Worm (Caenorhabditis elegans) whole organism, L1 larva: ENCODE data around the gene Y32F6B.9.

ENCODE experiments used
- C04F5.9 ChIP-seq: sonication (generic microtip); optimal IDR thresholded peaks from 2 replicates; lab custom pipeline; 2016; ENCODE audit warnings: missing genetic modification characterization, missing compliant biosample characterization
- C16A3.4 ChIP-seq: fragments of 150-350 bp; optimal IDR thresholded peaks from 2 replicates; lab custom pipeline; 2014; ENCODE audit warnings: missing biosample characterization, missing genetic modification characterization
- C34B4.2 ChIP-seq: sonication (generic microtip); optimal IDR thresholded peaks from 2 replicates; lab custom pipeline; 2017; ENCODE audit warnings: mild to moderate bottlenecking, missing genetic modification characterization, missing compliant biosample characterization
- aha-1 ChIP-seq: fragments of 150-350 bp; optimal IDR thresholded peaks from 2 replicates; lab custom pipeline; 2014; ENCODE audit warnings: missing biosample characterization, missing genetic modification characterization
- alr-1 ChIP-seq: fragments of 200-800 bp; sonication (Bioruptor generic); optimal IDR thresholded peaks from 2 replicates; lab custom pipeline; 2018; ENCODE audit warnings: borderline replicate concordance, mild to moderate bottlenecking, missing genetic modification characterization, missing compliant biosample characterization
- aly-2 ChIP-seq: fragments of 150-350 bp; optimal IDR thresholded peaks from 2 replicates; lab custom pipeline; 2014; ENCODE audit warnings: missing biosample characterization, missing genetic modification characterization
- blmp-1 ChIP-seq: fragments of 150-350 bp; optimal IDR thresholded peaks from 2 replicates; lab custom pipeline; 2014; ENCODE audit warnings: missing biosample characterization, missing genetic modification characterization
- ceh-82 ChIP-seq, 3 experiments: fragments of 150-350 bp in 1 of 3; sonication (generic microtip) in 2 of 3; optimal IDR thresholded peaks; 2 replicates each; lab custom pipeline; 2014 to 2017; ENCODE audit warnings: missing biosample characterization in 3 of 3, missing genetic modification characterization in 3 of 3
- ces-1 ChIP-seq: fragments of 150-350 bp; optimal IDR thresholded peaks from 2 replicates; lab custom pipeline; 2014; ENCODE audit warnings: missing biosample characterization, missing genetic modification reagents, missing genetic modification characterization
- dpl-1 ChIP-seq, 3 experiments: fragments of 150-350 bp in 2 of 3; sonication (generic microtip) in 1 of 3; optimal IDR thresholded peaks; 2 replicates each; lab custom pipeline; 2014 to 2017; ENCODE audit warnings: missing biosample characterization in 3 of 3, missing genetic modification characterization in 3 of 3, missing genetic modification reagents in 3 of 3
- dsc-1 ChIP-seq: sonication (generic microtip); optimal IDR thresholded peaks from 2 replicates; lab custom pipeline; 2016; ENCODE audit warnings: mild to moderate bottlenecking, missing genetic modification characterization, missing compliant biosample characterization
- egl-13 ChIP-seq: sonication (generic microtip); optimal IDR thresholded peaks from 2 replicates; lab custom pipeline; 2016; ENCODE audit warnings: missing genotype, missing genetic modification reagents, missing genetic modification characterization, missing compliant biosample characterization
- egl-27 ChIP-seq, 2 experiments: fragments of 150-350 bp in 1 of 2; sonication (generic microtip); optimal IDR thresholded peaks; 3 replicates each; lab custom pipeline; 2017 to 2018; ENCODE audit warnings: missing biosample characterization in 2 of 2, missing genetic modification characterization in 2 of 2, missing genetic modification reagents in 2 of 2
- elt-2 ChIP-seq: sonication (generic microtip); optimal IDR thresholded peaks from 2 replicates; lab custom pipeline; 2016; ENCODE audit warnings: missing genetic modification characterization, mild to moderate bottlenecking, inconsistent platforms, missing compliant biosample characterization, missing genetic modification reagents
- ets-5 ChIP-seq: fragments of 200-800 bp; sonication (Bioruptor generic); IDR thresholded peaks from 2 replicates; pipeline ENCODE4 v1.3.6; 2022; ENCODE audit warnings: missing genetic modification characterization, missing compliant biosample characterization
- fkh-4 ChIP-seq: sonication (generic microtip); optimal IDR thresholded peaks from 2 replicates; lab custom pipeline; 2016; ENCODE audit warnings: missing compliant biosample characterization, missing genetic modification characterization, borderline replicate concordance
- fkh-8 ChIP-seq: sonication (generic microtip); optimal IDR thresholded peaks from 2 replicates; lab custom pipeline; 2016; ENCODE audit warnings: mild to moderate bottlenecking, missing genetic modification characterization, missing compliant biosample characterization
- grh-1 ChIP-seq: fragments of 200-800 bp; sonication (Bioruptor generic); IDR thresholded peaks from 2 replicates; pipeline ENCODE4 v1.3.6; 2022; ENCODE audit warnings: missing genetic modification reagents, missing genetic modification characterization, missing compliant biosample characterization
- hpl-2 ChIP-seq: fragments of 150-350 bp; optimal IDR thresholded peaks from 2 replicates; lab custom pipeline; 2014; ENCODE audit warnings: missing biosample characterization, missing genetic modification reagents, missing genetic modification characterization
- irx-1 ChIP-seq: sonication (generic microtip); optimal IDR thresholded peaks from 2 replicates; lab custom pipeline; 2016; ENCODE audit warnings: missing genetic modification characterization, missing compliant biosample characterization
- isw-1 ChIP-seq: fragments of 200-800 bp; sonication (Bioruptor generic); IDR thresholded peaks from 2 replicates; pipeline ENCODE4 v1.3.6; 2022; ENCODE audit warnings: missing genetic modification characterization, missing compliant biosample characterization
- lin-13 ChIP-seq: fragments of 150-350 bp; optimal IDR thresholded peaks from 2 replicates; lab custom pipeline; 2014; ENCODE audit warnings: missing biosample characterization, missing genetic modification reagents, missing genetic modification characterization
- lir-3 ChIP-seq: sonication (generic microtip); optimal IDR thresholded peaks from 2 replicates; lab custom pipeline; 2016; ENCODE audit warnings: mild to moderate bottlenecking, missing genetic modification characterization, moderate library complexity, missing compliant biosample characterization; ENCODE audit not compliant: poor library complexity
- mep-1 ChIP-seq: fragments of 150-350 bp; optimal IDR thresholded peaks from 2 replicates; lab custom pipeline; 2014; ENCODE audit warnings: missing biosample characterization, missing genetic modification characterization
- nhr-11 ChIP-seq: fragments of 150-350 bp; optimal IDR thresholded peaks from 2 replicates; lab custom pipeline; 2014; ENCODE audit warnings: missing biosample characterization, missing genetic modification characterization
- nhr-19 ChIP-seq: fragments of 200-800 bp; sonication (Bioruptor generic); conservative IDR thresholded peaks from 2 replicates; pipeline ENCODE4 v1.3.6; 2022; ENCODE audit warnings: missing genetic modification characterization, missing compliant biosample characterization
- nhr-20 ChIP-seq: sonication (generic microtip); optimal IDR thresholded peaks from 2 replicates; lab custom pipeline; 2016; ENCODE audit warnings: mild to moderate bottlenecking, missing genetic modification characterization, missing compliant biosample characterization
- nhr-237 ChIP-seq: fragments of 150-350 bp; optimal IDR thresholded peaks from 2 replicates; lab custom pipeline; 2014; ENCODE audit warnings: missing biosample characterization, missing genetic modification characterization
- nhr-28 ChIP-seq: fragments of 150-350 bp; optimal IDR thresholded peaks from 2 replicates; lab custom pipeline; 2014; ENCODE audit warnings: missing biosample characterization, missing genetic modification characterization
- nhr-47 ChIP-seq: sonication (generic microtip); optimal IDR thresholded peaks from 2 replicates; lab custom pipeline; 2016; ENCODE audit warnings: mild to moderate bottlenecking, missing genetic modification characterization, moderate library complexity, missing compliant biosample characterization
- nhr-71 ChIP-seq: sonication (generic microtip); optimal IDR thresholded peaks from 2 replicates; lab custom pipeline; 2016; ENCODE audit warnings: mild to moderate bottlenecking, missing genetic modification characterization, moderate library complexity, missing compliant biosample characterization
- nhr-76 ChIP-seq: sonication (generic microtip); optimal IDR thresholded peaks from 2 replicates; lab custom pipeline; 2017; ENCODE audit warnings: missing biosample characterization, missing genetic modification characterization
- nhr-77 ChIP-seq: fragments of 150-350 bp; optimal IDR thresholded peaks from 2 replicates; lab custom pipeline; 2014; ENCODE audit warnings: missing biosample characterization, missing genetic modification characterization
- nhr-84 ChIP-seq: sonication (generic microtip); optimal IDR thresholded peaks from 2 replicates; lab custom pipeline; 2017; ENCODE audit warnings: missing biosample characterization, missing genetic modification characterization
- nhr-85 ChIP-seq: sonication (generic microtip); peaks from one replicate; lab custom pipeline; 2016; ENCODE audit warnings: missing genetic modification characterization, inconsistent platforms, missing compliant biosample characterization
- nhr-90 ChIP-seq: sonication (generic microtip); optimal IDR thresholded peaks from 2 replicates; lab custom pipeline; 2016; ENCODE audit warnings: mild to moderate bottlenecking, missing genetic modification characterization, missing compliant biosample characterization; ENCODE audit not compliant: poor library complexity
- pag-3 ChIP-seq: sonication (generic microtip); optimal IDR thresholded peaks from 2 replicates; lab custom pipeline; 2017; ENCODE audit warnings: missing genetic modification characterization, mild to moderate bottlenecking, missing compliant biosample characterization, antibody characterized with exemption, borderline replicate concordance; ENCODE audit not compliant: insufficient read depth
- skn-1 ChIP-seq: fragments of 150-350 bp; optimal IDR thresholded peaks from 2 replicates; lab custom pipeline; 2014; ENCODE audit warnings: missing biosample characterization, missing genetic modification characterization
- sox-4 ChIP-seq: sonication (generic microtip); optimal IDR thresholded peaks from 2 replicates; lab custom pipeline; 2016; ENCODE audit warnings: missing genetic modification characterization, missing compliant biosample characterization
- sptf-1 ChIP-seq: fragments of 150-350 bp; optimal IDR thresholded peaks from 2 replicates; lab custom pipeline; 2014; ENCODE audit warnings: missing biosample characterization, missing genetic modification characterization
- sup-37 ChIP-seq: fragments of 200-800 bp; sonication (Bioruptor generic); optimal IDR thresholded peaks from 2 replicates; lab custom pipeline; 2018; ENCODE audit warnings: mild to moderate bottlenecking, missing genetic modification characterization, missing compliant biosample characterization
- swsn-7 ChIP-seq: sonication (generic microtip); optimal IDR thresholded peaks from 2 replicates; lab custom pipeline; 2016; ENCODE audit warnings: missing genetic modification characterization, missing compliant biosample characterization
- tlp-1 ChIP-seq: fragments of 150-350 bp; optimal IDR thresholded peaks from 2 replicates; lab custom pipeline; 2014; ENCODE audit warnings: missing biosample characterization, missing genetic modification characterization
- unc-30 ChIP-seq: sonication (generic microtip); optimal IDR thresholded peaks from 2 replicates; lab custom pipeline; 2017; ENCODE audit warnings: missing biosample characterization, missing genetic modification characterization
- unc-86 ChIP-seq: sonication (generic microtip); optimal IDR thresholded peaks from 2 replicates; lab custom pipeline; 2016; ENCODE audit warnings: missing genetic modification characterization, missing compliant biosample characterization
- unc-98 ChIP-seq: fragments of 200-800 bp; sonication (Bioruptor generic); IDR thresholded peaks from 2 replicates; pipeline ENCODE4 v1.3.6; 2022; ENCODE audit warnings: missing genetic modification characterization, missing compliant biosample characterization
- xbp-1 ChIP-seq: sonication (generic microtip); optimal IDR thresholded peaks from 2 replicates; lab custom pipeline; 2016; ENCODE audit warnings: missing genetic modification characterization, missing compliant biosample characterization
- zag-1 ChIP-seq: fragments of 150-350 bp; optimal IDR thresholded peaks from 2 replicates; lab custom pipeline; 2014; ENCODE audit warnings: missing biosample characterization, missing genetic modification characterization
- ztf-11 ChIP-seq, 2 experiments: sonication (generic microtip); optimal IDR thresholded peaks; 2 replicates each; lab custom pipeline; 2016 to 2017; ENCODE audit warnings: missing genetic modification characterization in 2 of 2, missing biosample characterization in 1 of 2, missing compliant biosample characterization in 1 of 2

Gene Y32F6B.9

DNA sequence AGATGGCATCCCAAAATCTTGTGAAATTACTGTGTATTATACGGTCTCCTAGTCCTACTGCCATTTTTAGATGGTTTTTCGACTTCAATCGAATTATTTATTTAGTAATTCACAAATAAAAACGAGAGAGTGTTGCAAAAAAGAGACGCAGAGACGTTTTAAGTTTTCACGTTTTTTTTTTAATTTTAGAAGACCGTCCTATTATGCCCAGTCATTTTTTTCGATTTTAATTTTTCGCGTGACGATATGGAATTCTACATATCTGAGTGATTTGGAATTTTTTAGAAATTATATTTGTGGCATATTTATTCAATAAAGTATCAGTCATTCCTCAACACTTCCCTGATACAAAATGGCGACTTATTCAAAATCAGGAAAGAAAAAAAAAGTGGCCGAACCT is 18.2 kb downstream of the Y32F6B.9 start, which contains the start of gene C35A5.4:
TSS of gene C35A5.4 (plus strand) at position 301 of the 400 bp plus-strand sequence.
- TF ChIP-seq egl-13 (tag; lab: Kevin White, UChicago) (no peak), egl-27 (tag; optimal IDR thresholded peaks at IDR 0.05; lab: Kevin White, UChicago) (no peak), C34B4.2 (no peak), alr-1 (tag; lab: Kevin White, UChicago) (no peak), swsn-7 (no peak), mep-1 (tag; lab: Kevin White, UChicago) (no peak), zag-1 (no peak), unc-86 (no peak), nhr-76 (tag; lab: Kevin White, UChicago) (no peak), nhr-20 (tag; lab: Kevin White, UChicago) (no peak), isw-1 (GFP tag; lab: Robert Waterston, UW) (no peak), ztf-11 (tag; optimal IDR thresholded peaks at IDR 0.05; lab: Kevin White, UChicago) (no peak), sptf-1 (no peak)

DNA sequence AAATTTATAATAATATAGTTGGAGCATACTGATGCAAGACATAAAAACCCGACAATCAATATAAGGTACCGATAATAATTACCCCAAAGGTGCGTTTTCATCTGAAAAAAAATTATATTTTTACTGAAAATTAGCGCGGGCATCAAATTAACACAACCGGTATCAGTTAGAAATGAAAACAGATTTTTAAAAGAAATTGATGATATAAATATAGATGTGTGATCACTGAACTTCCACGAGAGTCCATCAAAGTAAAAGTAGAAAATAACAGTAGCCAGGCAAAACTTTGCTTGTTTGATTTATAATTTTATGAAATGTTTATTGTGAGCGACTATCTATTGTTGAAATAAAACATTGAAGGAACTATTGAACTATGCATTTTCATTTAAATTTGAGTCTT is 22.8 kb downstream of the Y32F6B.9 start, which contains the start of gene C35A5.3:
TSS of gene C35A5.3 (minus strand) at position 101 of the 400 bp plus-strand sequence.
- no peak for TF ChIP-seq C04F5.9 (tag; lab: Kevin White, UChicago)
- no peak for TF ChIP-seq sox-4 (tag; lab: Kevin White, UChicago)
- no peak for TF ChIP-seq nhr-84 (tag; lab: Kevin White, UChicago)
- TF ChIP-seq fkh-8 (tag; lab: Kevin White, UChicago): no peak
- TF ChIP-seq nhr-237: no peak
- TF ChIP-seq dpl-1 (GFP tag; optimal IDR thresholded peaks at IDR 0.05; lab: Kevin White, UChicago): no peak
- TF ChIP-seq fkh-4: no peak
- no peak for TF ChIP-seq hpl-2 (GFP tag; lab: Kevin White, UChicago)
- TF ChIP-seq nhr-77: no peak
- no peak for TF ChIP-seq ceh-82 (tag; optimal IDR thresholded peaks at IDR 0.05; lab: Kevin White, UChicago)
- no peak for TF ChIP-seq irx-1
- no peak for TF ChIP-seq xbp-1 (tag; lab: Kevin White, UChicago)
- no peak for TF ChIP-seq nhr-71 (tag; lab: Kevin White, UChicago)
- TF ChIP-seq unc-86: no peak
- no peak for TF ChIP-seq ces-1
- TF ChIP-seq egl-13 (tag; lab: Kevin White, UChicago): no peak
- no peak for TF ChIP-seq lir-3 (tag; lab: Kevin White, UChicago)
- no peak for TF ChIP-seq nhr-28 (tag; lab: Kevin White, UChicago)
- TF ChIP-seq lin-13 (GFP tag; lab: Kevin White, UChicago): no peak
- no peak for TF ChIP-seq skn-1 (tag; lab: Kevin White, UChicago)

DNA sequence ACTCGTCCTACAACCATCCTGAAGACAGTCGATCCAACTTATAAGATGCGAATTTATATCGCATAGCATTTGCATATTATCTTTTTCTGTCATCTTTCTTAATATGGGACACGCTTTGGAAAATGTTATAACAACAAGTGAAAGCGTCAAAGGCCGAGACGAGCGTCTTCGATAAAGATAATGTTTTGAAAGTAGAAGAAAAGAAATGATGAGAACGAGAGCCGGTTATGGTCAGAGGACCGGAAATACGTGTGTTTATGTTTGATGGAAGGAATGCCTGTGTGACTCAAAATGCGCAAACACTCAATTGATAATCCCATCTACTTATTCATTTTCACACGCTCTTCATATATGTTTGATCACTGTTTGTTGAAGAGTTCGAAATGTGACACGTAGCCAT is 24.5 kb downstream of the Y32F6B.9 start, which contains the start of gene C35A5.11:
TSS of gene C35A5.11 (minus strand) at position 101 of the 400 bp plus-strand sequence.
- TF ChIP-seq aha-1 (tag; lab: Kevin White, UChicago): no peak
- TF ChIP-seq nhr-11: no peak
- TF ChIP-seq blmp-1 (tag; lab: Kevin White, UChicago): peak; percentile 66
- no peak for TF ChIP-seq unc-30 (tag; lab: Kevin White, UChicago)
- no peak for TF ChIP-seq grh-1 (GFP tag; lab: Robert Waterston, UW)
- TF ChIP-seq nhr-20 (tag; lab: Kevin White, UChicago): no peak
- no peak for TF ChIP-seq sup-37 (GFP tag; lab: Kevin White, UChicago)
- no peak for TF ChIP-seq pag-3 (tag; lab: Kevin White, UChicago)
- no peak for TF ChIP-seq alr-1 (tag; lab: Kevin White, UChicago)

DNA sequence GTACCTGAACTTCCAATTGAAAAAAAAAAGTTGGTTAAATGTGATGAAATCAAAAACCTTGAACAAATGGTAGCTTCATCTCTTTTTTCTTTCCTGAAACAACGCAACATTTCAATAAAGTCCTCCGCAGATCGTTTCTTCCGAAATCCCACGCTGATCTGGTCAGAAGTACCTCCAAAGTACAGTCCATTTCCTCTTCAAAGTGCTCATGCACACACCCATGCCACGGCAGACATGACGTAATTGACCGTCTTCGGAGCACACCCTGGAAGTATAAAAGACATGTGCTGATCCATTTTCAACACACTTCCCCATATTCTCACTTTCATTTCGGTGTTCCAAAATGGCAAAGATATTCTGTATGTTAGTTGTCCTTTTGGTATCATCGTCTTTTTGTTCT is 25.4 kb downstream of the Y32F6B.9 start, which contains the start of gene C35A5.10:
TSS of gene C35A5.10 (plus strand) at position 301 of the 400 bp plus-strand sequence.
- TF ChIP-seq nhr-85 (tag; lab: Kevin White, UChicago) (no peak), dsc-1 (tag; lab: Kevin White, UChicago) (no peak), aly-2 (tag; lab: Kevin White, UChicago) (no peak), nhr-90 (tag; lab: Kevin White, UChicago) (no peak), lir-3 (tag; lab: Kevin White, UChicago) (no peak), nhr-47 (tag; lab: Kevin White, UChicago) (no peak), nhr-19 (GFP tag; lab: Robert Waterston, UW) (no peak), elt-2 (tag; lab: Kevin White, UChicago) (no peak), C16A3.4 (tag; lab: Kevin White, UChicago) (no peak), tlp-1 (no peak), ztf-11 (tag; optimal IDR thresholded peaks at IDR 0.05; lab: Kevin White, UChicago) (no peak), irx-1 (no peak), ceh-82 (tag; optimal IDR thresholded peaks at IDR 0.05; lab: Kevin White, UChicago) (no peak), unc-98 (GFP tag; lab: Robert Waterston, UW) (no peak), ets-5 (GFP tag; lab: Robert Waterston, UW) (no peak)
